Worm (Caenorhabditis elegans) whole organism, L3 larva: Measurements from ENCODE around the gene ZK1240.3.

Experiments used
- aly-2 ChIP-seq: fragments of 150-350 bp; optimal IDR thresholded peaks from 2 replicates; lab custom pipeline; 2014; ENCODE audit warnings: missing biosample characterization, missing genetic modification characterization
- ceh-82 ChIP-seq: fragments of 150-350 bp; optimal IDR thresholded peaks from 2 replicates; lab custom pipeline; 2014; ENCODE audit warnings: missing biosample characterization, missing genetic modification characterization
- elt-3 ChIP-seq, 3 experiments: fragments of 150-350 bp in 1 of 3; sonication (generic microtip) in 2 of 3; optimal IDR thresholded peaks; 2 replicates in 2 of 3; 4 replicates in 1 of 3; lab custom pipeline; 2014 to 2017; ENCODE audit warnings: missing biosample characterization in 3 of 3, missing genetic modification characterization in 3 of 3
- fkh-10 ChIP-seq: sonication (generic microtip); optimal IDR thresholded peaks from 2 replicates; lab custom pipeline; 2017; ENCODE audit warnings: missing biosample characterization, missing genetic modification reagents, missing genetic modification characterization
- fos-1 ChIP-seq: fragments of 150-350 bp; optimal IDR thresholded peaks from 2 replicates; lab custom pipeline; 2014; ENCODE audit warnings: missing biosample characterization, missing genetic modification characterization
- mdl-1 ChIP-seq: fragments of 150-350 bp; optimal IDR thresholded peaks from 2 replicates; lab custom pipeline; 2014; ENCODE audit warnings: missing biosample characterization, missing genetic modification characterization
- nhr-23 ChIP-seq: fragments of 150-350 bp; optimal IDR thresholded peaks from 2 replicates; lab custom pipeline; 2014; ENCODE audit warnings: missing biosample characterization, missing genetic modification reagents, missing genetic modification characterization
- nhr-67 ChIP-seq: fragments of 150-350 bp; optimal IDR thresholded peaks from 2 replicates; lab custom pipeline; 2014; ENCODE audit warnings: missing biosample characterization, missing genetic modification characterization
- snpc-4 ChIP-seq: fragments of 150-350 bp; optimal IDR thresholded peaks from 2 replicates; lab custom pipeline; 2014; ENCODE audit warnings: missing biosample characterization, missing genetic modification characterization
- tbx-2 ChIP-seq: sonication (generic microtip); optimal IDR thresholded peaks from 2 replicates; lab custom pipeline; 2016; ENCODE audit warnings: mild to moderate bottlenecking, missing genetic modification characterization, missing compliant biosample characterization
- unc-39 ChIP-seq: sonication (generic microtip); optimal IDR thresholded peaks from 4 replicates; lab custom pipeline; 2017; ENCODE audit warnings: missing biosample characterization, missing genetic modification characterization
- unc-62 ChIP-seq: fragments of 150-350 bp; sonication (generic microtip); optimal IDR thresholded peaks from 4 replicates; lab custom pipeline; 2014; ENCODE audit warnings: missing biosample characterization, missing genetic modification reagents, missing genetic modification characterization
- ztf-4 ChIP-seq: fragments of 150-350 bp; optimal IDR thresholded peaks from 2 replicates; lab custom pipeline; 2014; ENCODE audit warnings: missing biosample characterization, missing genetic modification characterization

ce11 chrII:2295817-2296315, 24.3 kb upstream of the ZK1240.3 start, which contains the start of gene fbxc-25:
- TF ChIP-seq nhr-67 (tag; lab: Kevin White, UChicago) (no peak), tbx-2 (tag; lab: Kevin White, UChicago) (no peak), snpc-4 (tag; lab: Kevin White, UChicago) (no peak), mdl-1 (tag; lab: Kevin White, UChicago) (no peak), elt-3 (tag; optimal IDR thresholded peaks at IDR 0.05; lab: Kevin White, UChicago) (no peak), fkh-10 (no peak), aly-2 (no peak), unc-39 (tag; lab: Kevin White, UChicago) (no peak), unc-62 (GFP tag; lab: Kevin White, UChicago) (no peak), nhr-23 (tag; lab: Kevin White, UChicago) (no peak), fos-1 (tag; lab: Kevin White, UChicago) (no peak), ceh-82 (tag; lab: Kevin White, UChicago) (no peak), ztf-4 (no peak)
